Worm (Caenorhabditis elegans): Measurements from ENCODE around the gene R02D5.9.

Gene R02D5.9

ce11 chrV:14501136-14501535 is 9.8 kb downstream of the R02D5.9 start, which contains the start of gene R02D5.24:
Gene R02D5.24 (plus strand): TSS chrV:14501340.
- TF ChIP-seq hlh-17 (GFP tag; optimal IDR thresholded peaks at IDR 0.05; ENCODE audit: borderline replicate concordance) (no peak), hlh-4 (tag; optimal IDR thresholded peaks at IDR 0.05) (no peak), ces-1 (GFP tag; optimal IDR thresholded peaks at IDR 0.05) (no peak), nhr-84 (tag; optimal IDR thresholded peaks at IDR 0.05) (no peak), lin-14 (GFP tag; optimal IDR thresholded peaks at IDR 0.05) (peak; percentile 35), aha-1 (tag; optimal IDR thresholded peaks at IDR 0.05) (no peak), mep-1 (tag; optimal IDR thresholded peaks at IDR 0.05) (peak; percentile 1), dpl-1 (GFP tag; optimal IDR thresholded peaks at IDR 0.05) (no peak), lir-3 (tag; optimal IDR thresholded peaks at IDR 0.05; ENCODE audit: poor library complexity) (no peak), fos-1 (tag; optimal IDR thresholded peaks at IDR 0.05) (no peak), fkh-8 (tag; optimal IDR thresholded peaks at IDR 0.05) (no peak), nhr-90 (tag; optimal IDR thresholded peaks at IDR 0.05; ENCODE audit: poor library complexity) (no peak), swsn-7 (tag; optimal IDR thresholded peaks at IDR 0.05) (no peak), grh-1 (GFP tag; IDR thresholded peaks at IDR 0.05) (0 out of 2 replicates have a peak, but pooled peaks have one; percentile 7), hpl-2 (GFP tag; optimal IDR thresholded peaks at IDR 0.05) (no peak), pag-3 (tag; optimal IDR thresholded peaks at IDR 0.05; ENCODE audit: borderline replicate concordance, insufficient read depth) (no peak), blmp-1 (tag; optimal IDR thresholded peaks at IDR 0.05) (peak; percentile 30)

- no peak for TF ChIP-seq fkh-8 (tag; optimal IDR thresholded peaks at IDR 0.05)
- TF ChIP-seq skn-1 (tag; optimal IDR thresholded peaks at IDR 0.05), result no peak
- TF ChIP-seq vab-15 (tag; optimal IDR thresholded peaks at IDR 0.05), result no peak
- no peak for TF ChIP-seq hpl-2 (GFP tag; optimal IDR thresholded peaks at IDR 0.05)
- peak; percentile 0 for TF ChIP-seq mep-1 (tag; optimal IDR thresholded peaks at IDR 0.05)
- TF ChIP-seq ztf-4 (tag; optimal IDR thresholded peaks at IDR 0.05), result no peak
- no peak for TF ChIP-seq dpl-1 (GFP tag; optimal IDR thresholded peaks at IDR 0.05)
- TF ChIP-seq nhr-11 (tag; optimal IDR thresholded peaks at IDR 0.05), result no peak
- peak; percentile 13 for TF ChIP-seq irx-1 (tag; optimal IDR thresholded peaks at IDR 0.05)
- peak; percentile 53 for TF ChIP-seq lin-14 (GFP tag; optimal IDR thresholded peaks at IDR 0.05)
- no peak for TF ChIP-seq efl-3 (GFP tag; optimal IDR thresholded peaks at IDR 0.05)
- TF ChIP-seq blmp-1 (tag; optimal IDR thresholded peaks at IDR 0.05), result peak; percentile 57
- TF ChIP-seq nhr-90 (tag; optimal IDR thresholded peaks at IDR 0.05; ENCODE audit: poor library complexity), result no peak
- no peak for TF ChIP-seq mef-2 (tag; optimal IDR thresholded peaks at IDR 0.05)
- no peak for TF ChIP-seq aly-2 (tag; optimal IDR thresholded peaks at IDR 0.05)
- no peak for TF ChIP-seq unc-86 (tag; optimal IDR thresholded peaks at IDR 0.05)
- no peak for TF ChIP-seq alr-1 (tag; optimal IDR thresholded peaks at IDR 0.05; ENCODE audit: borderline replicate concordance)
- no peak for TF ChIP-seq ama-1 (optimal IDR thresholded peaks at IDR 0.05)
- TF ChIP-seq F16B12.6 (tag; optimal IDR thresholded peaks at IDR 0.05), result no peak
- no peak for TF ChIP-seq C04F5.9 (tag; optimal IDR thresholded peaks at IDR 0.05)
- no peak for TF ChIP-seq snpc-4 (tag; optimal IDR thresholded peaks at IDR 0.05)
- TF ChIP-seq unc-130 (tag; optimal IDR thresholded peaks at IDR 0.05), result no peak
- TF ChIP-seq ceh-88 (GFP tag; IDR thresholded peaks at IDR 0.05), result no peak
Measured at ce11 chrV:14500554-14500953, 10.4 kb downstream of the R02D5.9 start.

DNA sequence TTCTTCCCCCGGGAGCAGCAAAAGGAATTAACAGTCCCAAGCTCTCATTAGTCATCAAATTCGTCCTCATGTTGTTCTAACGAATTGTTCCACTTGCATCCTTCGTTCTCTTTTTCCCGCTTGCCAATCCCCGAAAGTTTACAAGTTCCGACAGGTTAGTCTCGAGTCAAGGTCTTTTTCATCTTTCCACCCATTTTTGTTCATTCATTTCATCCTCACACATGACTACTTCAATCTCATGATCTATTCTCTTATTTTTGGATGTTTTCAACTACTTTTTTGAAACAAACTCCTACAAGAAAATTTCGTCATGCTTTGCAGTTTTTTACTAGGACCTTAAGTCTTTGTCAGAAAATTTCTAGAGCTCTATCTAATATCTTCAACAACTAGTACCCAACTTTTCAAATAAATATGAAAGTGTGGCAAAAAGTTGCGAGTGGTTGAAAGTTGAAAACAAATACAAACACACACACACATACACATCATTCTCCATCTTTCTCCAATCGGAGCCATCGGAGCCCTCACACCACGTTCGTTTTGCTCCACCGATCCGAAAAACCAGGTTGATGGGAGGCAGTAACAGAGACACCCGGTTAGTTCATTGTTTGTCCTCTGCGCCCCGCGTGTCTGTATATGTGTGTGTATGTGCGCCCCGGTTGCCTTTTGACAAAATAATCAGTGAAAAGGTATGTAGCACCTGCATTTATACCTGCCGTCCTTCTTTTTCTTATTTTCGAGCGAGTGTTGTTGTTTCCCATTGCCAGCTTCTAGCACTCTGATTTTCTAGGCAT is 11.7 kb downstream of the R02D5.9 start:
- no peak for TF ChIP-seq nhr-237 (tag; optimal IDR thresholded peaks at IDR 0.05)
- TF ChIP-seq blmp-1 (tag; optimal IDR thresholded peaks at IDR 0.05), result peak; percentile 44
- TF ChIP-seq elt-3 (tag; optimal IDR thresholded peaks at IDR 0.05), result peak in 2 of 6 experiments; percentile 47 to 65
- peak; percentile 83 for TF ChIP-seq nhr-85 (tag)
- TF ChIP-seq hlh-17 (GFP tag; optimal IDR thresholded peaks at IDR 0.05; ENCODE audit: borderline replicate concordance), result no peak
- TF ChIP-seq pag-3 (tag; optimal IDR thresholded peaks at IDR 0.05; ENCODE audit: borderline replicate concordance, insufficient read depth), result no peak
- TF ChIP-seq mep-1 (tag; optimal IDR thresholded peaks at IDR 0.05), result peak; percentile 45
- peak; percentile 59 for TF ChIP-seq lin-14 (GFP tag; optimal IDR thresholded peaks at IDR 0.05)
- no peak for TF ChIP-seq aha-1 (tag; optimal IDR thresholded peaks at IDR 0.05)
- peak; percentile 42 for TF ChIP-seq skn-1 (tag; optimal IDR thresholded peaks at IDR 0.05)
- TF ChIP-seq efl-1 (optimal IDR thresholded peaks at IDR 0.05), result no peak
- peak in 1 of 2 experiments; percentile 91 for TF ChIP-seq efl-1 (GFP tag; optimal IDR thresholded peaks at IDR 0.05 in 1 of 2)
- TF ChIP-seq lin-35 (GFP tag; optimal IDR thresholded peaks at IDR 0.05), result peak in 1 of 2 experiments; percentile 46
- no peak for TF ChIP-seq ztf-11 (tag; optimal IDR thresholded peaks at IDR 0.05)
- peak; percentile 17 for TF ChIP-seq snu-23 (GFP tag; optimal IDR thresholded peaks at IDR 0.05)
- TF ChIP-seq nhr-20 (tag; optimal IDR thresholded peaks at IDR 0.05), result peak; percentile 39
- TF ChIP-seq lsy-2 (tag; optimal IDR thresholded peaks at IDR 0.05), result peak in 1 of 2 experiments; percentile 22
- no peak for TF ChIP-seq nhr-12 (tag; optimal IDR thresholded peaks at IDR 0.05)
